Worm (Caenorhabditis elegans) whole organism, midembryonic: ENCODE data around the gene C05G5.5.

Experiments
- T22C8.4 ChIP-seq: fragments of 200-800 bp; sonication (Bioruptor generic); IDR thresholded peaks from 2 replicates; pipeline ENCODE4 v1.3.6; 2022; ENCODE audit warnings: missing genetic modification characterization, missing compliant biosample characterization
- cog-1 ChIP-seq: sonication (generic microtip); optimal IDR thresholded peaks from 2 replicates; lab custom pipeline; 2016; ENCODE audit warnings: missing genetic modification characterization, missing compliant biosample characterization
- flt-1 ChIP-seq: fragments of 200-800 bp; sonication (Bioruptor generic); IDR thresholded peaks from 2 replicates; pipeline ENCODE4 v1.3.6; 2022; ENCODE audit warnings: missing genetic modification characterization, missing compliant biosample characterization
- klf-2 ChIP-seq: fragments of 200-800 bp; sonication (Bioruptor generic); conservative IDR thresholded peaks from 2 replicates; pipeline ENCODE4 v1.3.6; 2022; ENCODE audit warnings: missing genetic modification reagents, missing genetic modification characterization, missing compliant biosample characterization
- med-1 ChIP-seq: sonication (generic microtip); optimal IDR thresholded peaks from 2 replicates; lab custom pipeline; 2017; ENCODE audit warnings: missing genetic modification characterization, mild to moderate bottlenecking, missing compliant biosample characterization, antibody characterized with exemption, missing genetic modification reagents; ENCODE audit not compliant: insufficient read depth
- ref-1 ChIP-seq: fragments of 200-800 bp; sonication (Bioruptor generic); conservative IDR thresholded peaks from 2 replicates; pipeline ENCODE4 v1.3.6; 2022; ENCODE audit warnings: missing genetic modification reagents, missing genetic modification characterization, missing compliant biosample characterization
- tab-1 ChIP-seq: fragments of 200-800 bp; sonication (Bioruptor generic); IDR thresholded peaks from 2 replicates; pipeline ENCODE4 v1.3.6; 2022; ENCODE audit warnings: missing genetic modification characterization, missing compliant biosample characterization
- ztf-23 ChIP-seq: fragments of 200-800 bp; sonication (Bioruptor generic); IDR thresholded peaks from 2 replicates; pipeline ENCODE4 v1.3.6; 2022; ENCODE audit warnings: missing genetic modification reagents, missing genetic modification characterization, missing compliant biosample characterization
- ztf-29 ChIP-seq: fragments of 200-800 bp; sonication (Bioruptor generic); IDR thresholded peaks from 2 replicates; pipeline ENCODE4 v1.3.6; 2022; ENCODE audit warnings: missing genetic modification reagents, missing genetic modification characterization, missing compliant biosample characterization

C05G5.5 gene

DNA sequence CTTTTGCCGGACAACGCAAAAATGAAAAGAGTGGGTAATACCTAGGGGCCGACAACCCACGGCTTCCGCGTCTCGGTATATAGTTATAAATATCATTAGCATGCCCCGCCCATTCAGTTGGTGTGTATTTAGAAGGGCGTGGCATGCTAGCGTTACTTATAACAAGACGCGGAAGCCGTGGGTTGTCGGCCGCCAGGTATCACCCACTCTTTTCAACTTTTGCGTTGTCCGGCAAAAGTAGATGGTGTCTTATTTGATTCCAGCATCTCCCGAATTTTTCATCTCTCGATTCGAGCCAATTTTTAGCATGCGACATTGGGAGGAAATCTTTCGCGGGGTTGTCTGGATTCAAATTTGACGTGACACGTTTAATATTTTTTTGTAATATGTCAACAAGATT, 43.1 kb downstream of the C05G5.5 start:
- TF ChIP-seq ref-1 (GFP tag; lab: Robert Waterston, UW) (no peak), T22C8.4 (GFP tag; lab: Robert Waterston, UW) (no peak), med-1 (no peak), flt-1 (GFP tag; lab: Robert Waterston, UW) (no peak), tab-1 (GFP tag; lab: Robert Waterston, UW) (no peak), klf-2 (GFP tag; lab: Robert Waterston, UW) (no peak), ztf-23 (GFP tag; lab: Robert Waterston, UW) (no peak), ztf-29 (no peak)

DNA sequence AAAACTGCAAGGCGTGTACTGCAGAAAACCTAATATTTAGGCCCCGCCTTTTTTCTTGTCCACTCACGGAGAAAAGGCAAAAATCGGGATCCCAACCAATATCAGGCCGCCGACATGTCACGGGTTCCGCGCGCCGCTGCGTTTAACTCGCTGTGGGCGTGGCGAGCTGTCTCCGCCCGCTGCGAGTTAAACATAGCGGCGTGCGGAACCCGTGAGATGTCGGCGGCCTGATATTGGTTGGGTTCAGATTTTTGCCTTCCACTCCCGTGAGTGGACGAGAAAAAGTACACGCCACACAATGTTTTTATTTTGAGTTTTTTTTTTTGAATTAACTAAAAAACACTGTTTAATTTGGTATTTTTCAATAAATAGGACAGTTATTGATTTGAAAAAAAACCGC, 45.5 kb downstream of the C05G5.5 start:
- TF ChIP-seq ztf-29 = no peak
- TF ChIP-seq cog-1 = no peak
- TF ChIP-seq ref-1 (GFP tag; lab: Robert Waterston, UW) = no peak
- no peak for TF ChIP-seq tab-1 (GFP tag; lab: Robert Waterston, UW)
- no peak for TF ChIP-seq ztf-23 (GFP tag; lab: Robert Waterston, UW)
- no peak for TF ChIP-seq klf-2 (GFP tag; lab: Robert Waterston, UW)
- TF ChIP-seq T22C8.4 (GFP tag; lab: Robert Waterston, UW) = no peak
- no peak for TF ChIP-seq flt-1 (GFP tag; lab: Robert Waterston, UW)
- no peak for TF ChIP-seq med-1

DNA sequence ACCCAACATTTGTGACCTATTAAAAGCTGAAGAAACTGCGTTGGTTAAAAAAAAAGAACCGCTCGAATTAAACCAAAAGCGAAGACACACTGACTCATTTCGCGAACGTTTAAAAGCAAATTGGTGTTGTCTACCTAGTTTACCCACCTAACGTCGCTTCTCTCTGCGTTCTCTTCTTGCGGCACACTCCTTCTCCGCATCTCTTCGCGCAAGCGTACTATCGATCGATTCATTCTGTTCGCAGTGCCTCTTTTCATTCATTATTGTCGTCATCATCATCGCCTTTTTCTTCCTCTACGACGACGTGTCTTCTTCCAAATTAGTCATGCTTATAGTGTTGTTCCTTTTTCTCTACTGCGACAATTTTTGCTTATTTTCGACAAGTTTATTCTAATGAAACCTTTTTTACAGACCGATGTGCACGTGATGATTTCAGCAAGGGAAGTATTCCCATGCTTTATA, 49.7 kb downstream of the C05G5.5 start, which contains the start of gene atrn-1:
TSS of gene atrn-1 (plus strand) at position 412 of the 462 bp plus-strand sequence.
- TF ChIP-seq ref-1 (GFP tag; lab: Robert Waterston, UW) (no peak), klf-2 (GFP tag; lab: Robert Waterston, UW) (no peak), med-1 (no peak), T22C8.4 (GFP tag; lab: Robert Waterston, UW) (peak; percentile 88), flt-1 (GFP tag; lab: Robert Waterston, UW) (no peak), ztf-29 (no peak)

DNA sequence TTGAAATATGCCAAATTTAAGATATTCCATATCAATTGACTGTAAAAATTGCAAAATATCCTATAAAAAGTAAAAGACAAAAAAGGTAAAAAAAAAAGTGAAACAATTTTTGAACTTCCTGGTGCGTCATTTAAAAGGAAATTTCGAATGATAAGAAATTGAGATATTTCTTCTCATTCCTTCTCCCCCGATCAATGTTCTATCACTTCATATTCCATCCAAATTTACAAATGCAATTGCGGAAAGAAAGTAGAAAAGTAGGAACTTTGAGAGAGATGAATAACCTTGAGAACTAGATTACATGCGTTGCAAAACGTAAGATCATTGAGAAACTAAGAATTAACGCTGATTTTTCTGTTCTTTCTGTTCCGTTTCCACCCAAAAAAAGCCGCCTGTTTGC, 51.3 kb downstream of the C05G5.5 start:
- TF ChIP-seq flt-1 (GFP tag; lab: Robert Waterston, UW) = no peak
- TF ChIP-seq ref-1 (GFP tag; lab: Robert Waterston, UW) = no peak
- no peak for TF ChIP-seq ztf-29
- TF ChIP-seq med-1 = no peak
- no peak for TF ChIP-seq tab-1 (GFP tag; lab: Robert Waterston, UW)
- TF ChIP-seq T22C8.4 (GFP tag; lab: Robert Waterston, UW) = no peak
- no peak for TF ChIP-seq ztf-23 (GFP tag; lab: Robert Waterston, UW)
- no peak for TF ChIP-seq klf-2 (GFP tag; lab: Robert Waterston, UW)

DNA sequence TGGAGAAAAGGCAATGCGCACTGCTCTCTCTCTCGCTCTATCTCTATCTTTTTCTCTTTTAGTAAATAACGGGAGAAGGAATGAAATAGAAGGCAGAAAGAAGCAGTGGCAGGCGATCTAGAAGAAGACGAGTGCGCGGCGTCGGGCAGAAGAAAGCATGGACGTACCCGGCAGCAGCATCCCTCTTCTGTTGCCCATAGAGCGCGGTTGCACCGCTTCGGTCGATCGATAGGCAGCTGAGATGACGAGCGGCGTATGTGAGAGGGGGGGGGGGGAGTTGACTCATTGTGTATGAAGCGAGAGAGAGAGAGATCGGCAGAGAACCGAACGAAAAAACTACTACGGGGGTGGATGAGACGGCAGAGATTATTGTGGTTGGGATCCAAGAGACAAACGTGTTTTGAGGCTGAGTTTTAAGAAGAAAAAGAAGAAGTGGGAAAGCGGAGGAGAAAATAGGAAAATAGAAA, 52.7 kb downstream of the C05G5.5 start:
- TF ChIP-seq T22C8.4 (GFP tag; lab: Robert Waterston, UW) (peak; percentile 95), klf-2 (GFP tag; lab: Robert Waterston, UW) (no peak), cog-1 (peak; percentile 53), ref-1 (GFP tag; lab: Robert Waterston, UW) (no peak), flt-1 (GFP tag; lab: Robert Waterston, UW) (peak; percentile 85), ztf-23 (GFP tag; lab: Robert Waterston, UW) (0 out of 2 replicates have a peak, but pooled peaks have one; percentile 17), med-1 (no peak), tab-1 (GFP tag; lab: Robert Waterston, UW) (peak; percentile 72; the same call in 1 of the 2 replicates), ztf-29 (no peak)

DNA sequence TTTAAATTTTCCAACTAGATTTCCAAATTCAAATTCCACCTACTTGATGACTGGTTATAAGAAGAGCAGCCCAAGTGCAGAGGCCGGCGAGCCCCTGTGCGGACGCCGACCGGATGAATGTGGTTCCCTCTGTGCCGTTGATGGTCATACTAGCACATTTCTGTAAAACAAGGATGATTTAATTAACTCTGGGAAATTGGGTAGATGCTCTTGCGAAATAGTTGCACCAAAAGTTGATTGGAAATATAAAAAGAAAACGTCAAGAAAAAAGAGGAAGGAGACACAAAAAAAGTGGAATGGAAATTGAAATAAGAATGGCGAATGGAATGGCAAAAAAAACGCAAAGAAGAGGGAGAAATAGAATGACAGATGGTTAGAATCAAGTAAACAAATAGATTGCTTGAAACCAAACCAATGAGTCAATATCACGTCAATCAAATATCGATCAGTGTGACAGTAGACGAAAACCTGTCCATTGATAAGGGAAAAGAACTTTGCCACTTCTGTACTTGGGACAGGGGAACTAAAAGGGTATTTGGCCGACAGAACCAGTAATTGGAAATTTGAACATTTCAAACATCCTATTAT, 54.1 kb downstream of the C05G5.5 start, which contains the start of gene tmem-184:
TSS of gene tmem-184 (minus strand) at position 164 of the 588 bp plus-strand sequence.
- TF ChIP-seq ztf-23 (GFP tag; lab: Robert Waterston, UW) = no peak
- TF ChIP-seq ref-1 (GFP tag; lab: Robert Waterston, UW) = no peak
- TF ChIP-seq T22C8.4 (GFP tag; lab: Robert Waterston, UW) = no peak
- no peak for TF ChIP-seq tab-1 (GFP tag; lab: Robert Waterston, UW)
- TF ChIP-seq flt-1 (GFP tag; lab: Robert Waterston, UW) = no peak
- TF ChIP-seq klf-2 (GFP tag; lab: Robert Waterston, UW) = no peak
